Worm (Caenorhabditis elegans) whole organism, mixed stage, embryonic: ENCODE results near the gene sna-3.

Experiments used
- cnd-1 ChIP-seq: fragments of 200-800 bp; sonication (Bioruptor generic); optimal IDR thresholded peaks from 2 replicates; lab custom pipeline; 2018; ENCODE audit warnings: mild to moderate bottlenecking, missing genetic modification characterization, missing compliant biosample characterization
- drap-1 ChIP-seq: fragments of 200-800 bp; sonication (Bioruptor generic); optimal IDR thresholded peaks from 3 replicates; lab custom pipeline; 2018; ENCODE audit warnings: mild to moderate bottlenecking, missing genetic modification characterization, missing compliant biosample characterization
- lsy-2 ChIP-seq: fragments of 150-350 bp; optimal IDR thresholded peaks from 2 replicates; lab custom pipeline; 2014; ENCODE audit warnings: missing biosample characterization, missing genetic modification characterization
- nhr-12 ChIP-seq: fragments of 150-350 bp; optimal IDR thresholded peaks from 2 replicates; lab custom pipeline; 2014; ENCODE audit warnings: missing biosample characterization, missing genetic modification characterization
- nhr-237 ChIP-seq: fragments of 150-350 bp; optimal IDR thresholded peaks from 2 replicates; lab custom pipeline; 2014; ENCODE audit warnings: missing biosample characterization, missing genetic modification characterization
- nhr-76 ChIP-seq: sonication (generic microtip); optimal IDR thresholded peaks from 2 replicates; lab custom pipeline; 2017; ENCODE audit warnings: missing biosample characterization, missing genetic modification characterization
- snpc-4 ChIP-seq: fragments of 150-350 bp; optimal IDR thresholded peaks from 2 replicates; lab custom pipeline; 2014; ENCODE audit warnings: missing biosample characterization, missing genetic modification characterization
- tbx-8 ChIP-seq: fragments of 200-800 bp; sonication (Bioruptor generic); optimal IDR thresholded peaks from 2 replicates; lab custom pipeline; 2018; ENCODE audit warnings: mild to moderate bottlenecking, missing genetic modification characterization, moderate library complexity, missing compliant biosample characterization
- unc-62 ChIP-seq: fragments of 150-350 bp; optimal IDR thresholded peaks from 2 replicates; lab custom pipeline; 2014; ENCODE audit warnings: missing biosample characterization, missing genetic modification reagents, missing genetic modification characterization

ce11 chrIII:6215943-6216342, 9.9 kb upstream of the sna-3 start:
- TF ChIP-seq tbx-8 (GFP tag; lab: Kevin White, UChicago) (no peak), nhr-237 (tag; lab: Kevin White, UChicago) (no peak), unc-62 (no peak), nhr-76 (tag; lab: Kevin White, UChicago) (no peak), lsy-2 (tag; lab: Kevin White, UChicago) (no peak), cnd-1 (no peak), snpc-4 (tag; lab: Kevin White, UChicago) (no peak), nhr-12 (tag; lab: Kevin White, UChicago) (no peak), drap-1 (GFP tag; lab: Kevin White, UChicago) (no peak)
